Worm (Caenorhabditis elegans): ENCODE results near the gene C06H2.2.

C06H2.2 gene

DNA sequence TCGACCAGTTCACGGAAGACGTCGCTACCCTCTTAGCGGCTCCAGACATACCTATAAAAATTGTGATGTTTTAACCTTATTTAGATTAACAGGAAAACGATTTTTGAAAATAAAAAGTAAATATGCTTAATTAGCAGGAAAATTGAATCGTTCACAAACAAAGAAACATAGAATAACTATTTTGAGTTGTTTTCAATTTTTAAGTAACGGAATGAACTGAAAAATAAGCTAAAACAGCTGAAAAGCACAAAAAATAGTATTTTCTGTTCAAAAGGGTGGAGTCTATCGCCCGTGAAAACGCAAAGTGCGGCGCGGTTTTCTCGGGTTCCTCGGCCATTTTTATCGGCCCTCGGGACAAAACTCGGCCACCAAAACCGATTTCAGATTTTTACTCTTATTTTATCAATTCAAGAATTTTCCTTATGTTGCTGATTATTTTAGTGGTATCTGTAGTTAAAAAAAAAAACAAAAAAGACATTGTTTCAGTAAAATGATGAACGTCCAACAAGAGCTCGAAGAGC is 1.1 kb upstream of the C06H2.2 start, which contains the start of the genes atp-5 and lmtr-3 (continued):
- TF ChIP-seq ceh-30 (tag; optimal IDR thresholded peaks at IDR 0.05) (no peak), npax-4 (tag; optimal IDR thresholded peaks at IDR 0.05) (no peak), elt-2 (tag; optimal IDR thresholded peaks at IDR 0.05) (peak; percentile 60), hlh-8 (tag; optimal IDR thresholded peaks at IDR 0.05) (peak; percentile 80), ceh-18 (tag; optimal IDR thresholded peaks at IDR 0.05) (peak; percentile 45), unc-3 (GFP tag; conservative IDR thresholded peaks at IDR 0.05) (no peak), unc-3 (tag; optimal IDR thresholded peaks at IDR 0.05) (no peak), lim-6 (tag; optimal IDR thresholded peaks at IDR 0.05) (peak; percentile 71), ets-4 (tag; optimal IDR thresholded peaks at IDR 0.05) (peak; percentile 88), ceh-2 (tag; optimal IDR thresholded peaks at IDR 0.05) (peak; percentile 89), fkh-10 (GFP tag; optimal IDR thresholded peaks at IDR 0.05) (no peak), F13H6.1 (tag; optimal IDR thresholded peaks at IDR 0.05) (peak; percentile 50), pat-9 (tag; optimal IDR thresholded peaks at IDR 0.05) (no peak), fkh-6 (tag; optimal IDR thresholded peaks at IDR 0.05) (peak; percentile 68), gmeb-2 (tag; optimal IDR thresholded peaks at IDR 0.05) (no peak), ahr-1 (tag; optimal IDR thresholded peaks at IDR 0.05) (peak; percentile 23), C08G9.2 (tag; optimal IDR thresholded peaks at IDR 0.05) (peak; percentile 92), unc-86 (tag; optimal IDR thresholded peaks at IDR 0.05) (no peak), mec-3 (tag; optimal IDR thresholded peaks at IDR 0.05; ENCODE audit: borderline replicate concordance) (peak; percentile 77), pha-4 (tag; optimal IDR thresholded peaks at IDR 0.05) (no peak), pqm-1 (tag; optimal IDR thresholded peaks at IDR 0.05) (peak; percentile 8)

DNA sequence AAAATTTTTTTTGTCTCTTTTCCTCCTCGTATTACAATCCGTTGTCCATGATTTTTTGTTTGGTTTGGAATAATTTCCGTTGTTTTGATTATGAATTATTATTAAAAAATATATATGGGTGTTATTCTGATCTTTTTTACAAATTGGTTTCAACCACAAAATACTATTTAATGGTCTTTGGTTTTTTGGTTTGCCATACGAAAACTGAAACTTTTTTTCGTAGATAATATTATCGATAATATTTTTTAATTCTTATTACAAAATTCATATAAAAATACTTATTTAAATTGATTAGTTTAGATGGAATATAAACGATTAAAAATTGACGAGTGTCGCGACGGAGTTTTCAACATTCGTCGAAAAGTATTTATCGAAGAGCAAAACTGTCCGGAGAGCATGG is 2.2 kb downstream of the C06H2.2 start, which contains the start of gene jmjd-5:
jmjd-5 (plus strand) TSS at position 301 of the 400 bp plus-strand sequence.
- no peak for TF ChIP-seq ceh-31 (tag; optimal IDR thresholded peaks at IDR 0.05)
- TF ChIP-seq sox-4 (tag; optimal IDR thresholded peaks at IDR 0.05): no peak
- no peak for TF ChIP-seq elt-2 (tag; optimal IDR thresholded peaks at IDR 0.05)
- no peak for TF ChIP-seq K02D7.2 (tag; optimal IDR thresholded peaks at IDR 0.05)
- no peak for TF ChIP-seq unc-3 (GFP tag; conservative IDR thresholded peaks at IDR 0.05)
- no peak for TF ChIP-seq unc-3 (tag; optimal IDR thresholded peaks at IDR 0.05)
- no peak for TF ChIP-seq fax-1 (tag; optimal IDR thresholded peaks at IDR 0.05)
- no peak for TF ChIP-seq ttx-3 (tag; optimal IDR thresholded peaks at IDR 0.05)
- TF ChIP-seq zip-5 (tag; optimal IDR thresholded peaks at IDR 0.05): no peak
- no peak for TF ChIP-seq fkh-6 (tag; optimal IDR thresholded peaks at IDR 0.05)
- no peak for TF ChIP-seq F13H6.1 (tag; optimal IDR thresholded peaks at IDR 0.05)
- TF ChIP-seq pat-9 (tag; optimal IDR thresholded peaks at IDR 0.05): no peak

DNA sequence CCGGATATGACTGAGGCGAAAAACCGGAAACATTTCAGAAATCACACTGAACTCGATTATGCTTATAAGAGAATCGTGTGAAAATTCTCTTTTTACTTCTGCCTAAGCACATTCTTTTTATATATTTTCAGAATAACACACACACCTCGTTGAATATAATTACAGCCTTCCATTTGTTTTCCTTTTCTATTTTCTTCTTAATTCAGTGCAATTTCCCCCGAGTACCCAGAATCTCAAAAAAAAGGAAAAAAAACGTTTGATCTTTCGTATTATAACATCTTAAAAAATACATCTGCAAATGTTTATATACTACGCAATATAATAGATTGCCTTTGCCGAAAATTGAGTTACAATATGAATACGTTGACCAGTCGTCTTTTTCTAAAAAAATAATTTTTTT is 6.8 kb downstream of the C06H2.2 start:
- no peak for TF ChIP-seq K09A11.1 (tag; optimal IDR thresholded peaks at IDR 0.05; ENCODE audit: insufficient read depth)
- no peak for TF ChIP-seq eyg-1 (tag; optimal IDR thresholded peaks at IDR 0.05)
- TF ChIP-seq unc-86 (tag; optimal IDR thresholded peaks at IDR 0.05): no peak
- no peak for TF ChIP-seq nhr-11 (tag; optimal IDR thresholded peaks at IDR 0.05)
- no peak for TF ChIP-seq sox-4 (tag; optimal IDR thresholded peaks at IDR 0.05)
- no peak for TF ChIP-seq pha-2 (tag; optimal IDR thresholded peaks at IDR 0.05)
- TF ChIP-seq fkh-6 (tag; optimal IDR thresholded peaks at IDR 0.05): no peak
- no peak for TF ChIP-seq T23F11.4 (GFP tag; optimal IDR thresholded peaks at IDR 0.05)
- TF ChIP-seq F13H6.1 (tag; optimal IDR thresholded peaks at IDR 0.05): no peak
- TF ChIP-seq hlh-8 (tag; optimal IDR thresholded peaks at IDR 0.05): no peak
- no peak for TF ChIP-seq sox-2 (GFP tag; IDR thresholded peaks at IDR 0.05)
- no peak for TF ChIP-seq npax-4 (tag; optimal IDR thresholded peaks at IDR 0.05)
- TF ChIP-seq gmeb-2 (tag; optimal IDR thresholded peaks at IDR 0.05): no peak
- TF ChIP-seq ceh-19 (GFP tag; optimal IDR thresholded peaks at IDR 0.05): no peak
- no peak for TF ChIP-seq ceh-34 (tag; optimal IDR thresholded peaks at IDR 0.05)
- no peak for TF ChIP-seq odd-2 (tag; optimal IDR thresholded peaks at IDR 0.05)
- TF ChIP-seq rnt-1 (tag; optimal IDR thresholded peaks at IDR 0.05): no peak
- no peak for TF ChIP-seq dve-1 (tag; optimal IDR thresholded peaks at IDR 0.05)
- no peak for TF ChIP-seq hlh-15 (tag; optimal IDR thresholded peaks at IDR 0.05)
